Fruit fly (Drosophila melanogaster) whole organism, embryonic: ENCODE data around the gene Ugt301D1.

Experiments
- Atf-2 ChIP-seq: fragments of 200-800 bp; sonication (Bioruptor generic); optimal IDR thresholded peaks from 2 replicates; lab custom pipeline; 2016; ENCODE audit warnings: missing biosample characterization, missing genetic modification characterization
- CG10321 ChIP-seq: fragments of 200-800 bp; sonication (Bioruptor generic); IDR thresholded peaks from 2 replicates; pipeline ENCODE4 v1.3.6; 2022; ENCODE audit warnings: missing biosample characterization, missing genetic modification characterization
- CG12155 ChIP-seq: fragments of 200-800 bp; sonication (Bioruptor generic); optimal IDR thresholded peaks from 3 replicates; lab custom pipeline; 2016; ENCODE audit warnings: missing biosample characterization, missing genetic modification characterization
- CG12391 ChIP-seq: fragments of 200-800 bp; sonication (Bioruptor generic); optimal IDR thresholded peaks from 3 replicates; lab custom pipeline; 2018; ENCODE audit warnings: missing biosample characterization, mild to moderate bottlenecking, missing genetic modification characterization, moderate library complexity
- CG14441 ChIP-seq: fragments of 200-800 bp; sonication (Bioruptor generic); IDR thresholded peaks from 2 replicates; pipeline ENCODE4 v1.3.6; 2022; ENCODE audit warnings: missing biosample characterization, missing genetic modification characterization
- CG14965 ChIP-seq: fragments of 200-800 bp; sonication (Bioruptor generic); optimal IDR thresholded peaks from 2 replicates; lab custom pipeline; 2016; ENCODE audit warnings: missing biosample characterization, missing genetic modification characterization, borderline replicate concordance
- CG16779 ChIP-seq: fragments of 200-800 bp; sonication (Bioruptor generic); IDR thresholded peaks from 2 replicates; pipeline ENCODE4 v1.3.6; 2022; ENCODE audit warnings: missing biosample characterization, missing genetic modification characterization
- CG18011 ChIP-seq: fragments of 200-800 bp; sonication (Bioruptor generic); optimal IDR thresholded peaks from 2 replicates; lab custom pipeline; 2017; ENCODE audit warnings: missing biosample characterization, missing genetic modification characterization, mild to moderate bottlenecking, moderate library complexity, missing genotype
- CG2199 ChIP-seq: fragments of 200-800 bp; sonication (Bioruptor generic); IDR thresholded peaks from 3 replicates; pipeline ENCODE4 v1.3.6; 2022; ENCODE audit warnings: missing biosample characterization, missing genetic modification characterization
- CG2678 ChIP-seq: fragments of 200-800 bp; sonication (Bioruptor generic); optimal IDR thresholded peaks from 3 replicates; lab custom pipeline; 2019; ENCODE audit warnings: missing biosample characterization, mild to moderate bottlenecking, missing genetic modification characterization, moderate library complexity
- CG30403 ChIP-seq: fragments of 200-800 bp; sonication (Bioruptor generic); optimal IDR thresholded peaks from 3 replicates; lab custom pipeline; 2016; ENCODE audit warnings: missing biosample characterization, missing genetic modification characterization
- CG31365 ChIP-seq: fragments of 200-800 bp; sonication (Bioruptor generic); optimal IDR thresholded peaks from 2 replicates; lab custom pipeline; 2018; ENCODE audit warnings: missing biosample characterization, mild to moderate bottlenecking, missing genetic modification characterization
- CG3163 ChIP-seq: fragments of 200-800 bp; sonication (Bioruptor generic); optimal IDR thresholded peaks from 3 replicates; lab custom pipeline; 2016; ENCODE audit warnings: missing biosample characterization, missing genetic modification characterization
- CG34422 ChIP-seq: fragments of 200-800 bp; sonication (Bioruptor generic); IDR thresholded peaks from 3 replicates; pipeline ENCODE4 v1.3.6; 2022; ENCODE audit warnings: missing biosample characterization, missing genetic modification characterization
- CG3726 ChIP-seq: fragments of 200-800 bp; sonication (Bioruptor generic); IDR thresholded peaks from 3 replicates; pipeline ENCODE4, ENCODE4 v1.3.6; 2022; ENCODE audit warnings: missing biosample characterization, missing genetic modification characterization
- CG3838 ChIP-seq: fragments of 200-800 bp; sonication (Bioruptor generic); optimal IDR thresholded peaks from 3 replicates; lab custom pipeline; 2016; ENCODE audit warnings: missing biosample characterization, missing genetic modification characterization
- CG4820 ChIP-seq: fragments of 200-800 bp; sonication (Bioruptor generic); optimal IDR thresholded peaks from 3 replicates; lab custom pipeline; 2016; ENCODE audit warnings: missing biosample characterization, missing genetic modification characterization
- CG6175 ChIP-seq: fragments of 200-800 bp; sonication (Bioruptor generic); IDR thresholded peaks from 3 replicates; pipeline ENCODE4 v1.3.6; 2022; ENCODE audit warnings: missing biosample characterization, missing genetic modification characterization
- CG6765 ChIP-seq: fragments of 200-800 bp; sonication (Bioruptor generic); optimal IDR thresholded peaks from 3 replicates; lab custom pipeline; 2017; ENCODE audit warnings: missing biosample characterization, mild to moderate bottlenecking, missing genetic modification characterization
- CG8924 ChIP-seq: fragments of 200-800 bp; optimal IDR thresholded peaks from 3 replicates; lab custom pipeline; 2019; ENCODE audit warnings: missing biosample characterization, mild to moderate bottlenecking, missing genetic modification characterization, moderate library complexity
- CG9609 ChIP-seq: fragments of 200-800 bp; sonication (Bioruptor generic); optimal IDR thresholded peaks from 3 replicates; lab custom pipeline; 2016; ENCODE audit warnings: missing biosample characterization, missing genetic modification characterization
- Dll ChIP-seq: fragments of 200-800 bp; sonication (Bioruptor generic); IDR thresholded peaks from 4 replicates; pipeline ENCODE4 v1.3.6; 2022; ENCODE audit warnings: missing biosample characterization, missing genetic modification characterization; ENCODE audit not compliant: partially characterized antibody
- Dp ChIP-seq: fragments of 200-800 bp; sonication (Bioruptor generic); optimal IDR thresholded peaks from 2 replicates; lab custom pipeline; 2018; ENCODE audit warnings: missing biosample characterization, mild to moderate bottlenecking, missing genetic modification characterization, moderate library complexity
- Hmr ChIP-seq: fragments of 200-800 bp; sonication (Bioruptor generic); optimal IDR thresholded peaks from 3 replicates; lab custom pipeline; 2017; ENCODE audit warnings: mild to moderate bottlenecking, missing biosample characterization, missing genetic modification reagents, missing genetic modification characterization
- NK7.1 ChIP-seq: fragments of 200-800 bp; sonication (Bioruptor generic); optimal IDR thresholded peaks from 3 replicates; lab custom pipeline; 2016; ENCODE audit warnings: missing biosample characterization, missing genetic modification characterization
- amos ChIP-seq: fragments of 200-800 bp; sonication (Bioruptor generic); IDR thresholded peaks from 2 replicates; pipeline ENCODE4 v1.3.6; 2022; ENCODE audit warnings: missing biosample characterization, missing genetic modification characterization; ENCODE audit not compliant: partially characterized antibody
- aop ChIP-seq: fragments of 200-800 bp; sonication (Bioruptor generic); IDR thresholded peaks from 2 replicates; pipeline ENCODE4 v1.3.6; 2022; ENCODE audit warnings: missing biosample characterization, missing genetic modification characterization
- bigmax ChIP-seq: fragments of 200-800 bp; sonication (Bioruptor generic); optimal IDR thresholded peaks from 2 replicates; lab custom pipeline; 2018; ENCODE audit warnings: missing biosample characterization, mild to moderate bottlenecking, missing genetic modification characterization
- cas ChIP-seq: fragments of 200-800 bp; sonication (Bioruptor generic); IDR thresholded peaks from 2 replicates; pipeline ENCODE4 v1.3.6; 2022; ENCODE audit warnings: missing biosample characterization, missing genetic modification characterization
- crc ChIP-seq: fragments of 200-800 bp; sonication (Bioruptor generic); optimal IDR thresholded peaks from 2 replicates; lab custom pipeline; 2016; ENCODE audit warnings: missing biosample characterization, missing genetic modification characterization
- disco-r ChIP-seq: fragments of 200-800 bp; sonication (Bioruptor generic); optimal IDR thresholded peaks from 2 replicates; lab custom pipeline; 2016; ENCODE audit warnings: missing biosample characterization, missing genetic modification characterization
- eve ChIP-seq, 2 experiments: fragments of >200 bp; optimal IDR thresholded peaks; 2 replicates each; lab custom pipeline; 2017; ENCODE audit warnings: missing biosample characterization in 2 of 2, missing genetic modification characterization in 2 of 2
- fd102C ChIP-seq: fragments of 200-800 bp; sonication (Bioruptor generic); optimal IDR thresholded peaks from 2 replicates; lab custom pipeline; 2018; ENCODE audit warnings: missing biosample characterization, mild to moderate bottlenecking, missing genetic modification characterization, moderate library complexity
- fd64A ChIP-seq: fragments of 200-800 bp; sonication (Bioruptor generic); optimal IDR thresholded peaks from 3 replicates; lab custom pipeline; 2018; ENCODE audit warnings: missing biosample characterization, mild to moderate bottlenecking, missing genetic modification characterization
- ftz-f1 ChIP-seq: fragments of 200-800 bp; sonication (Bioruptor generic); optimal IDR thresholded peaks from 2 replicates; lab custom pipeline; 2016; ENCODE audit warnings: missing biosample characterization, missing genetic modification characterization
- gfzf ChIP-seq: fragments of 200-800 bp; sonication (Bioruptor generic); optimal IDR thresholded peaks from 2 replicates; lab custom pipeline; 2016; ENCODE audit warnings: missing biosample characterization, mild to moderate bottlenecking, missing genetic modification characterization, moderate library complexity
- gro ChIP-seq: fragments of 200-800 bp; sonication (Bioruptor generic); optimal IDR thresholded peaks from 2 replicates; lab custom pipeline; 2016; ENCODE audit warnings: missing biosample characterization, missing genetic modification characterization
- inv ChIP-seq: fragments of 200-800 bp; sonication (Bioruptor generic); IDR thresholded peaks from 2 replicates; pipeline ENCODE4 v1.3.6; 2022; ENCODE audit warnings: missing biosample characterization, missing genetic modification characterization; ENCODE audit not compliant: partially characterized antibody
- lov ChIP-seq, 2 experiments: fragments of 200-800 bp in 1 of 2; fragments of >200 bp in 1 of 2; sonication (Bioruptor generic) in 1 of 2; IDR thresholded peaks in 1 of 2; optimal IDR thresholded peaks in 1 of 2; 2 replicates in 1 of 2; 3 replicates in 1 of 2; pipeline versions ENCODE4 v1.3.6 to Lab custom; 2017 to 2022; ENCODE audit warnings: missing biosample characterization in 1 of 2, missing genetic modification characterization in 1 of 2
- nom ChIP-seq: fragments of 200-800 bp; sonication (Bioruptor generic); optimal IDR thresholded peaks from 2 replicates; lab custom pipeline; 2017; ENCODE audit warnings: missing biosample characterization, missing genetic modification characterization, mild to moderate bottlenecking, moderate library complexity, missing genetic modification reagents
- org-1 ChIP-seq: fragments of 200-800 bp; sonication (Bioruptor generic); optimal IDR thresholded peaks from 2 replicates; lab custom pipeline; 2017; ENCODE audit warnings: missing biosample characterization, missing genetic modification characterization
- peb ChIP-seq: fragments of 200-800 bp; sonication (Bioruptor generic); IDR thresholded peaks from 2 replicates; pipeline ENCODE4 v1.3.6; 2022; ENCODE audit warnings: missing biosample characterization, missing genetic modification characterization
- prd ChIP-seq, 3 experiments: fragments of >200 bp in 2 of 3; fragments of 200-800 bp in 1 of 3; sonication (Bioruptor generic) in 1 of 3; optimal IDR thresholded peaks in 2 of 3; IDR thresholded peaks in 1 of 3; 2 replicates in 2 of 3; 3 replicates in 1 of 3; pipeline versions ENCODE4 v1.3.6 to Lab custom; 2017 to 2022; ENCODE audit warnings: missing biosample characterization in 1 of 3, missing genetic modification characterization in 1 of 3
- sc ChIP-seq, 3 experiments: fragments of >200 bp in 2 of 3; fragments of 200-800 bp in 1 of 3; sonication (Bioruptor generic) in 1 of 3; optimal IDR thresholded peaks; 2 replicates in 2 of 3; 3 replicates in 1 of 3; lab custom pipeline; 2017; ENCODE audit warnings: mild to moderate bottlenecking in 1 of 3, missing biosample characterization in 1 of 3, missing genetic modification characterization in 1 of 3, missing genetic modification reagents in 1 of 3
- schlank ChIP-seq: fragments of 200-800 bp; sonication (Bioruptor generic); optimal IDR thresholded peaks from 2 replicates; lab custom pipeline; 2018; ENCODE audit warnings: missing biosample characterization, mild to moderate bottlenecking, missing genetic modification characterization
- sd ChIP-seq: fragments of 200-800 bp; sonication (Bioruptor generic); optimal IDR thresholded peaks from 3 replicates; lab custom pipeline; 2018; ENCODE audit warnings: missing biosample characterization, mild to moderate bottlenecking, missing genetic modification characterization, moderate library complexity
- sens ChIP-seq: fragments of 200-800 bp; sonication (Bioruptor generic); peaks from one replicate; lab custom pipeline; 2016; ENCODE audit warnings: missing biosample characterization, missing genetic modification characterization
- sima ChIP-seq: fragments of 200-800 bp; sonication (Bioruptor generic); optimal IDR thresholded peaks from 2 replicates; lab custom pipeline; 2016; ENCODE audit warnings: missing biosample characterization, missing genetic modification characterization
- sug ChIP-seq: fragments of 200-800 bp; optimal IDR thresholded peaks from 2 replicates; lab custom pipeline; 2019; ENCODE audit warnings: missing biosample characterization, mild to moderate bottlenecking, missing genetic modification characterization, moderate library complexity
- usp ChIP-seq: fragments of >200 bp; optimal IDR thresholded peaks from 2 replicates; lab custom pipeline; 2017; ENCODE audit warnings: missing biosample characterization, missing genetic modification characterization

Gene Ugt301D1

DNA sequence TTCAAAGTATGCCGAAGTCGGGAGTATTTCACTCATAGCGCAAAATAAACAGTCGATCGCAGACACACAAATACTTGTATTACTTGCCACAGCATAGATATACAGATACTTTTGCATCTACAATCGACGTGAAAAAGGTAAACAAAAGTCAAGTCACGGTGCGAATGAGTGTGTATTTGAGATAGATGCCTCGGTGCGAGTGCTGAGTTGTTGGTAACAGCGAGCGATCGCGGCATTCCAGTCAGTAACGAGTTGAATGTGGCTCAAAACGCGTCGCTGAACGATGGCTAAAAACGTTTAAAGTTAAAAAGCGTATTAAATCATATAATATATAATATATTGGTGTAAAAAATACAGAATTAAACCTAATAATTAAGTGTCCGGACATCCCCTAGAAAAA, 24.1 kb upstream of the Ugt301D1 start, which contains the start of gene grnd (continued):
- no peak for TF ChIP-seq CG3726 (GFP tag; lab: Robert Waterston, UW)
- no peak for TF ChIP-seq CG18011 (GFP tag; lab: Kevin White, UChicago)
- no peak for TF ChIP-seq lov (optimal IDR thresholded peaks at IDR 0.05; lab: Kevin White, UChicago)
- TF ChIP-seq lov (GFP tag; IDR thresholded peaks at IDR 0.05; lab: Robert Waterston, UW): no peak
- no peak for TF ChIP-seq fd102C (GFP tag; lab: Kevin White, UChicago)
- no peak for TF ChIP-seq sens (GFP tag; lab: Kevin White, UChicago)
- no peak for TF ChIP-seq CG30403 (GFP tag; lab: Kevin White, UChicago)
- no peak for TF ChIP-seq CG31365 (tag; lab: Kevin White, UChicago)
- no peak for TF ChIP-seq CG8924 (tag; lab: Kevin White, UChicago)
- peak; percentile 4 for TF ChIP-seq nom (GFP tag; lab: Kevin White, UChicago)
- no peak for TF ChIP-seq schlank (tag; lab: Kevin White, UChicago)
- no peak for TF ChIP-seq disco-r (GFP tag; lab: Kevin White, UChicago)
- TF ChIP-seq NK7.1: no peak
- no peak for TF ChIP-seq gfzf (GFP tag; lab: Kevin White, UChicago)
- no peak for TF ChIP-seq cas (GFP tag; lab: Robert Waterston, UW)
- TF ChIP-seq inv (GFP tag; lab: Robert Waterston, UW): no peak
- TF ChIP-seq CG6765 (GFP tag; lab: Kevin White, UChicago): no peak
- TF ChIP-seq CG14965: no peak
- TF ChIP-seq CG9609 (GFP tag; lab: Kevin White, UChicago): no peak
- no peak for TF ChIP-seq CG2678 (tag; lab: Kevin White, UChicago)
- TF ChIP-seq CG3163 (GFP tag; lab: Kevin White, UChicago): no peak
- TF ChIP-seq CG16779: no peak
- TF ChIP-seq ftz-f1 (GFP tag; lab: Kevin White, UChicago): no peak
- TF ChIP-seq Dll (GFP tag; lab: Robert Waterston, UW): no peak
- TF ChIP-seq CG3838 (GFP tag; lab: Kevin White, UChicago): no peak
- no peak for TF ChIP-seq peb (GFP tag; lab: Robert Waterston, UW)
- no peak for TF ChIP-seq Dp (GFP tag; lab: Kevin White, UChicago)
- TF ChIP-seq Atf-2 (GFP tag; lab: Kevin White, UChicago): no peak
- TF ChIP-seq CG34422 (GFP tag; lab: Robert Waterston, UW): no peak
- no peak for TF ChIP-seq fd64A
- TF ChIP-seq aop (GFP tag; lab: Robert Waterston, UW): no peak
- peak in 1 of 2 experiments; percentile 22 for TF ChIP-seq eve (GFP tag; optimal IDR thresholded peaks at IDR 0.05; lab: Kevin White, UChicago)
- TF ChIP-seq sima (GFP tag; lab: Kevin White, UChicago): no peak
- TF ChIP-seq CG14441 (GFP tag; lab: Robert Waterston, UW): no peak
- peak; percentile 81 for TF ChIP-seq CG12155
- TF ChIP-seq CG4820 (GFP tag; lab: Kevin White, UChicago): no peak
- TF ChIP-seq amos (GFP tag; lab: Robert Waterston, UW): peak; percentile 26; the same call in 1 of the 2 replicates
- TF ChIP-seq sd (tag; lab: Kevin White, UChicago): peak; percentile 93
- no peak for TF ChIP-seq crc (GFP tag; lab: Kevin White, UChicago)
- no peak for TF ChIP-seq org-1
- TF ChIP-seq sug (tag; lab: Kevin White, UChicago): no peak
- TF ChIP-seq Hmr (GFP tag; lab: Kevin White, UChicago): no peak
- no peak for TF ChIP-seq CG12391 (tag; lab: Kevin White, UChicago)
- TF ChIP-seq sc (optimal IDR thresholded peaks at IDR 0.05; lab: Kevin White, UChicago): no peak
- TF ChIP-seq sc (GFP tag; optimal IDR thresholded peaks at IDR 0.05; lab: Kevin White, UChicago): no peak
- TF ChIP-seq CG6175 (GFP tag; lab: Robert Waterston, UW): peak; percentile 60; the same call in 1 of the 3 replicates
- TF ChIP-seq usp (GFP tag; lab: Kevin White, UChicago): no peak
- no peak for TF ChIP-seq prd (optimal IDR thresholded peaks at IDR 0.05; lab: Kevin White, UChicago)
- no peak for TF ChIP-seq prd (GFP tag; IDR thresholded peaks at IDR 0.05; lab: Robert Waterston, UW)
- TF ChIP-seq CG2199 (GFP tag; lab: Robert Waterston, UW): peak; percentile 64; the same call in 1 of the 3 replicates
- no peak for TF ChIP-seq CG10321 (GFP tag; lab: Robert Waterston, UW)
- TF ChIP-seq bigmax (GFP tag; lab: Kevin White, UChicago): no peak
- TF ChIP-seq gro (GFP tag; lab: Kevin White, UChicago): no peak
